Worm (Caenorhabditis elegans) whole organism, young adult: ENCODE measurements around the gene M03F8.7.

Experiments used
- D2030.7 ChIP-seq: fragments of 200-800 bp; sonication (Bioruptor generic); IDR thresholded peaks from 2 replicates; pipeline ENCODE4 v1.3.6; 2022; ENCODE audit warnings: missing genetic modification reagents, missing genetic modification characterization, missing compliant biosample characterization
- cebp-1 ChIP-seq, 2 experiments: fragments of 200-800 bp in 1 of 2; sonication (Bioruptor generic) in 1 of 2; sonication (generic microtip) in 1 of 2; IDR thresholded peaks in 1 of 2; optimal IDR thresholded peaks in 1 of 2; 2 replicates each; pipeline versions ENCODE4 v1.3.6 to Lab custom; 2017 to 2022; ENCODE audit warnings: missing compliant biosample characterization in 2 of 2, missing genetic modification characterization in 2 of 2, mild to moderate bottlenecking in 1 of 2, missing genetic modification reagents in 1 of 2, moderate library complexity in 1 of 2
- cebp-2 ChIP-seq: fragments of 200-800 bp; sonication (Bioruptor generic); IDR thresholded peaks from 2 replicates; pipeline ENCODE4 v1.3.6; 2022; ENCODE audit warnings: missing genetic modification characterization, missing compliant biosample characterization
- ceh-27 ChIP-seq: fragments of 200-800 bp; sonication (Bioruptor generic); optimal IDR thresholded peaks from 2 replicates; lab custom pipeline; 2018; ENCODE audit warnings: mild to moderate bottlenecking, missing genetic modification characterization, moderate library complexity, missing compliant biosample characterization
- ceh-40 ChIP-seq: fragments of 200-800 bp; sonication (Bioruptor generic); IDR thresholded peaks from 2 replicates; pipeline ENCODE4 v1.3.6; 2022; ENCODE audit warnings: missing genetic modification characterization, missing compliant biosample characterization
- die-1 ChIP-seq: sonication (generic microtip); optimal IDR thresholded peaks from 2 replicates; lab custom pipeline; 2016; ENCODE audit warnings: missing genotype, mild to moderate bottlenecking, missing genetic modification characterization, missing compliant biosample characterization
- let-526 ChIP-seq: fragments of 200-800 bp; sonication (Bioruptor generic); IDR thresholded peaks from 2 replicates; pipeline ENCODE4 v1.3.6; 2022; ENCODE audit warnings: missing genetic modification reagents, missing genetic modification characterization, missing compliant biosample characterization
- lin-40 ChIP-seq: sonication (generic microtip); optimal IDR thresholded peaks from 2 replicates; lab custom pipeline; 2016; ENCODE audit warnings: missing genetic modification characterization, mild to moderate bottlenecking, missing compliant biosample characterization, missing genotype, missing genetic modification reagents
- nfya-1 ChIP-seq: sonication (generic microtip); optimal IDR thresholded peaks from 2 replicates; lab custom pipeline; 2017; ENCODE audit warnings: antibody characterized with exemption, missing compliant biosample characterization, missing genetic modification characterization, borderline replicate concordance; ENCODE audit not compliant: insufficient read depth
- rcor-1 ChIP-seq: fragments of 200-800 bp; sonication (Bioruptor generic); IDR thresholded peaks from 2 replicates; pipeline ENCODE4 v1.3.6; 2022; ENCODE audit warnings: missing genetic modification reagents, missing genetic modification characterization, missing compliant biosample characterization
- repo-1 ChIP-seq: sonication (generic microtip); optimal IDR thresholded peaks from 2 replicates; lab custom pipeline; 2017; ENCODE audit warnings: mild to moderate bottlenecking, missing genetic modification characterization, missing compliant biosample characterization
- snpc-1.1 ChIP-seq: sonication (generic microtip); optimal IDR thresholded peaks from 2 replicates; lab custom pipeline; 2017; ENCODE audit warnings: missing genetic modification characterization, mild to moderate bottlenecking, missing compliant biosample characterization, antibody characterized with exemption, moderate library complexity, missing genotype, missing genetic modification reagents; ENCODE audit not compliant: insufficient read depth
- snpc-4 ChIP-seq, 5 experiments: fragments of 150-350 bp in 1 of 5; sonication (generic microtip) in 4 of 5; optimal IDR thresholded peaks; 2 replicates each; lab custom pipeline; 2014 to 2018; ENCODE audit warnings: missing genetic modification characterization in 5 of 5, missing biosample characterization in 3 of 5, antibody characterized with exemption in 2 of 5, mild to moderate bottlenecking in 2 of 5, missing compliant biosample characterization in 2 of 5, missing genotype in 2 of 5, moderate library complexity in 2 of 5, missing genetic modification reagents in 1 of 5
- unc-62 ChIP-seq: fragments of 150-350 bp; optimal IDR thresholded peaks from 2 replicates; lab custom pipeline; 2014; ENCODE audit warnings: missing biosample characterization, missing genetic modification reagents, missing genetic modification characterization

DNA sequence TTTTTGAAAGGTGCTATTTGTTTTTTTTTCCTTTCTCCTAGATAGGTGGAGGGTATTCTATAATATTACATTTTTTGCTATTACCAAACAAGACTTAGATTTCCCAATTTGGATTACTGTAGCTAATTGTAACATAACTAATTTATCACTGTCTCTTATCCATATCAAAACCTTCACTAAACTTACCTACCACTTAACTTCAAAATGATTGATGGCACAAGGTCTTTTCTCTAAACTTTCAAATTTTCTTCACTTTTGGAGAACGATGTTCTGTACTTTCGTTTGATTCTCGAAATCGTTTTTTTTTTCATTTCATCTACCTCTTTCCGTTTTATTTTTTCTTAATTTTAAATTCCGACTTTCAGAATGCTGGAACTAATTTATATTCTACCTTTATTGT lies 46.6 kb downstream of the M03F8.7 start, which contains the start of gene dhs-16:
- TF ChIP-seq repo-1 (tag; lab: Kevin White, UChicago) (no peak), lin-40 (no peak), let-526 (GFP tag; lab: Robert Waterston, UW) (no peak), unc-62 (GFP tag; lab: Kevin White, UChicago) (no peak), snpc-4 (GFP tag; optimal IDR thresholded peaks at IDR 0.05; lab: Kevin White, UChicago) (no peak), snpc-4 (tag; optimal IDR thresholded peaks at IDR 0.05; lab: Kevin White, UChicago) (no peak), D2030.7 (GFP tag; lab: Robert Waterston, UW) (no peak), die-1 (tag; lab: Kevin White, UChicago) (no peak), cebp-2 (GFP tag; lab: Robert Waterston, UW) (no peak), rcor-1 (no peak), ceh-27 (GFP tag; lab: Kevin White, UChicago) (no peak), ceh-40 (GFP tag; lab: Robert Waterston, UW) (no peak), cebp-1 (GFP tag; IDR thresholded peaks at IDR 0.05; lab: Robert Waterston, UW) (no peak), cebp-1 (tag; optimal IDR thresholded peaks at IDR 0.05; lab: Kevin White, UChicago) (no peak), nfya-1 (tag; lab: Kevin White, UChicago) (no peak), snpc-1.1 (no peak)
